Fruit fly (Drosophila melanogaster) whole organism, embryonic: ENCODE results near the gene Dhc64C.

Experiments used
- B-H1 ChIP-seq: fragments of 200-800 bp; sonication (Bioruptor generic); IDR thresholded peaks from 3 replicates; pipeline ENCODE4 v1.3.6; 2022; ENCODE audit warnings: missing biosample characterization, missing genetic modification characterization
- BEAF-32 ChIP-seq: fragments of 200-800 bp; sonication (Bioruptor generic); optimal IDR thresholded peaks from 3 replicates; lab custom pipeline; 2017; ENCODE audit warnings: missing biosample characterization, missing genetic modification characterization, mild to moderate bottlenecking, moderate library complexity, missing genetic modification reagents
- Bteb2 ChIP-seq: fragments of 200-800 bp; sonication (Bioruptor generic); optimal IDR thresholded peaks from 2 replicates; lab custom pipeline; 2016; ENCODE audit warnings: missing biosample characterization, missing genetic modification characterization
- CG10274 ChIP-seq: fragments of 200-800 bp; sonication (Bioruptor generic); optimal IDR thresholded peaks from 3 replicates; lab custom pipeline; 2017; ENCODE audit warnings: missing biosample characterization, mild to moderate bottlenecking, missing genetic modification characterization
- CG13123 ChIP-seq: fragments of 200-800 bp; sonication (Bioruptor generic); optimal IDR thresholded peaks from 2 replicates; lab custom pipeline; 2016; ENCODE audit warnings: missing biosample characterization, missing genetic modification characterization
- CG13296 ChIP-seq: fragments of 200-800 bp; sonication (Bioruptor generic); optimal IDR thresholded peaks from 3 replicates; lab custom pipeline; 2018; ENCODE audit warnings: missing biosample characterization, mild to moderate bottlenecking, missing genetic modification characterization
- CG13894 ChIP-seq: fragments of 200-800 bp; sonication (Bioruptor generic); optimal IDR thresholded peaks from 3 replicates; lab custom pipeline; 2018; ENCODE audit warnings: missing biosample characterization, mild to moderate bottlenecking, missing genetic modification characterization, moderate library complexity
- CG14014 ChIP-seq: fragments of 200-800 bp; sonication (Bioruptor generic); IDR thresholded peaks from 2 replicates; pipeline ENCODE4 v1.3.6; 2022; ENCODE audit warnings: missing biosample characterization, missing genetic modification characterization
- CG15011 ChIP-seq: fragments of 200-800 bp; sonication (Bioruptor generic); optimal IDR thresholded peaks from 3 replicates; lab custom pipeline; 2018; ENCODE audit warnings: missing biosample characterization, mild to moderate bottlenecking, missing genetic modification characterization
- CG16813 ChIP-seq: fragments of 200-800 bp; sonication (Bioruptor generic); IDR thresholded peaks from 3 replicates; pipeline ENCODE4 v1.3.6; 2022; ENCODE audit warnings: missing biosample characterization, missing genetic modification characterization; ENCODE audit not compliant: partially characterized antibody
- CG4424 ChIP-seq: fragments of 200-800 bp; sonication (Bioruptor generic); optimal IDR thresholded peaks from 3 replicates; lab custom pipeline; 2016; ENCODE audit warnings: missing biosample characterization, missing genetic modification characterization
- CG4730 ChIP-seq: fragments of 200-800 bp; sonication (Bioruptor generic); IDR thresholded peaks from 2 replicates; pipeline ENCODE4 v1.3.6; 2022; ENCODE audit warnings: missing biosample characterization, missing genetic modification characterization
- CG6272 ChIP-seq: fragments of 200-800 bp; sonication (Bioruptor generic); IDR thresholded peaks from 2 replicates; pipeline ENCODE4 v1.3.6; 2022; ENCODE audit warnings: missing biosample characterization, missing genetic modification characterization
- CG7987 ChIP-seq: fragments of 200-800 bp; sonication (Bioruptor generic); optimal IDR thresholded peaks from 2 replicates; lab custom pipeline; 2018; ENCODE audit warnings: missing biosample characterization, mild to moderate bottlenecking, missing genetic modification characterization, moderate library complexity
- CG8478 ChIP-seq: fragments of >200 bp; optimal IDR thresholded peaks from 2 replicates; lab custom pipeline; 2018
- CG9437 ChIP-seq: fragments of 200-800 bp; sonication (Bioruptor generic); optimal IDR thresholded peaks from 2 replicates; lab custom pipeline; 2018; ENCODE audit warnings: missing biosample characterization, mild to moderate bottlenecking, missing genetic modification characterization
- CG9817 ChIP-seq: fragments of 200-800 bp; sonication (Bioruptor generic); optimal IDR thresholded peaks from 2 replicates; lab custom pipeline; 2018; ENCODE audit warnings: missing biosample characterization, mild to moderate bottlenecking, missing genetic modification characterization, moderate library complexity
- Deaf1 ChIP-seq: fragments of 200-800 bp; optimal IDR thresholded peaks from 3 replicates; lab custom pipeline; 2019; ENCODE audit warnings: missing biosample characterization, mild to moderate bottlenecking, missing genetic modification characterization, moderate library complexity
- Doc2 ChIP-seq: fragments of 200-800 bp; sonication (Bioruptor generic); IDR thresholded peaks from 2 replicates; pipeline ENCODE4 v1.3.6; 2022; ENCODE audit warnings: missing biosample characterization, missing genetic modification characterization
- E2f2 ChIP-seq: fragments of 200-800 bp; sonication (Bioruptor generic); IDR thresholded peaks from 2 replicates; pipeline ENCODE4 v1.3.6; 2022; ENCODE audit warnings: missing biosample characterization, missing genetic modification characterization
- Hmr ChIP-seq: fragments of 200-800 bp; sonication (Bioruptor generic); optimal IDR thresholded peaks from 3 replicates; lab custom pipeline; 2017; ENCODE audit warnings: mild to moderate bottlenecking, missing biosample characterization, missing genetic modification reagents, missing genetic modification characterization
- Hr3 ChIP-seq: fragments of 200-800 bp; sonication (Bioruptor generic); optimal IDR thresholded peaks from 3 replicates; lab custom pipeline; 2016; ENCODE audit warnings: missing biosample characterization, missing genetic modification characterization
- Max ChIP-seq: fragments of 200-800 bp; sonication (Bioruptor generic); optimal IDR thresholded peaks from 2 replicates; lab custom pipeline; 2016; ENCODE audit warnings: missing biosample characterization, mild to moderate bottlenecking, missing genetic modification characterization
- NK7.1 ChIP-seq: fragments of 200-800 bp; sonication (Bioruptor generic); optimal IDR thresholded peaks from 3 replicates; lab custom pipeline; 2016; ENCODE audit warnings: missing biosample characterization, missing genetic modification characterization
- Stat92E ChIP-seq, 3 experiments: fragments of >200 bp in 2 of 3; fragments of 200-800 bp in 1 of 3; sonication (Bioruptor generic) in 1 of 3; optimal IDR thresholded peaks; 2 replicates each; lab custom pipeline; 2017 to 2019; ENCODE audit warnings: missing biosample characterization in 3 of 3, missing genetic modification characterization in 3 of 3, mild to moderate bottlenecking in 1 of 3, moderate library complexity in 1 of 3
- Vsx1 ChIP-seq: fragments of 200-800 bp; sonication (Bioruptor generic); optimal IDR thresholded peaks from 2 replicates; lab custom pipeline; 2017; ENCODE audit warnings: missing biosample characterization, mild to moderate bottlenecking, missing genetic modification characterization, missing genetic modification reagents
- al ChIP-seq: fragments of 200-800 bp; sonication (Bioruptor generic); IDR thresholded peaks from 2 replicates; pipeline ENCODE4 v1.3.6; 2022; ENCODE audit warnings: missing biosample characterization, missing genetic modification characterization
- bbx ChIP-seq: fragments of 200-800 bp; sonication (Bioruptor generic); IDR thresholded peaks from 2 replicates; pipeline ENCODE4 v1.3.6; 2022; ENCODE audit warnings: missing biosample characterization, missing genetic modification characterization; ENCODE audit not compliant: partially characterized antibody
- bigmax ChIP-seq: fragments of 200-800 bp; sonication (Bioruptor generic); optimal IDR thresholded peaks from 2 replicates; lab custom pipeline; 2018; ENCODE audit warnings: missing biosample characterization, mild to moderate bottlenecking, missing genetic modification characterization
- btn ChIP-seq: fragments of 200-800 bp; sonication (Bioruptor generic); optimal IDR thresholded peaks from 2 replicates; lab custom pipeline; 2016; ENCODE audit warnings: missing biosample characterization, missing genetic modification characterization
- cwo ChIP-seq: fragments of 200-800 bp; sonication (Bioruptor generic); optimal IDR thresholded peaks from 3 replicates; lab custom pipeline; 2017; ENCODE audit warnings: missing biosample characterization, missing genetic modification characterization, mild to moderate bottlenecking, moderate library complexity, missing genetic modification reagents
- da ChIP-seq: fragments of 200-800 bp; sonication (Bioruptor generic); optimal IDR thresholded peaks from 2 replicates; lab custom pipeline; 2016; ENCODE audit warnings: missing biosample characterization, missing genetic modification characterization
- fd96Cb ChIP-seq: fragments of 200-800 bp; sonication (Bioruptor generic); optimal IDR thresholded peaks from 2 replicates; lab custom pipeline; 2018; ENCODE audit warnings: missing biosample characterization, mild to moderate bottlenecking, missing genetic modification characterization, moderate library complexity
- ind ChIP-seq: fragments of 200-800 bp; sonication (Bioruptor generic); optimal IDR thresholded peaks from 3 replicates; lab custom pipeline; 2016; ENCODE audit warnings: missing biosample characterization, missing genetic modification characterization
- jigr1 ChIP-seq: fragments of 200-800 bp; sonication (Bioruptor generic); IDR thresholded peaks from 3 replicates; pipeline ENCODE4 v1.3.6; 2022; ENCODE audit warnings: missing biosample characterization, missing genetic modification characterization
- kah ChIP-seq: fragments of 200-800 bp; sonication (Bioruptor generic); optimal IDR thresholded peaks from 2 replicates; lab custom pipeline; 2018; ENCODE audit warnings: missing biosample characterization, mild to moderate bottlenecking, missing genetic modification characterization
- ken ChIP-seq: fragments of 200-800 bp; sonication (Bioruptor generic); IDR thresholded peaks from 3 replicates; pipeline ENCODE4 v1.3.6; 2022; ENCODE audit warnings: missing biosample characterization, missing genetic modification characterization
- klu ChIP-seq: fragments of 200-800 bp; sonication (Bioruptor generic); IDR thresholded peaks from 2 replicates; pipeline ENCODE4 v1.3.6; 2022; ENCODE audit warnings: missing biosample characterization, missing genetic modification characterization
- kni ChIP-seq: fragments of 200-800 bp; sonication (Bioruptor generic); optimal IDR thresholded peaks from 3 replicates; lab custom pipeline; 2017; ENCODE audit warnings: mild to moderate bottlenecking, missing biosample characterization, missing genetic modification reagents, missing genetic modification characterization
- org-1 ChIP-seq: fragments of 200-800 bp; sonication (Bioruptor generic); optimal IDR thresholded peaks from 2 replicates; lab custom pipeline; 2017; ENCODE audit warnings: missing biosample characterization, missing genetic modification characterization
- psq ChIP-seq: fragments of 200-800 bp; sonication (Bioruptor generic); optimal IDR thresholded peaks from 2 replicates; lab custom pipeline; 2017; ENCODE audit warnings: missing biosample characterization, missing genetic modification characterization
- sens-2 ChIP-seq: fragments of 200-800 bp; sonication (Bioruptor generic); IDR thresholded peaks from 2 replicates; pipeline ENCODE4 v1.3.6; 2022; ENCODE audit warnings: missing biosample characterization, missing genetic modification characterization
- sna ChIP-seq: fragments of 200-800 bp; sonication (Bioruptor generic); IDR thresholded peaks from 2 replicates; pipeline ENCODE4 v1.3.6; 2022; ENCODE audit warnings: missing biosample characterization, missing genetic modification characterization; ENCODE audit not compliant: partially characterized antibody
- sr ChIP-seq: fragments of 200-800 bp; sonication (Bioruptor generic); IDR thresholded peaks from 3 replicates; pipeline ENCODE4 v1.3.6; 2022; ENCODE audit warnings: missing biosample characterization, missing genetic modification characterization
- tap ChIP-seq: fragments of 200-800 bp; optimal IDR thresholded peaks from 3 replicates; lab custom pipeline; 2019; ENCODE audit warnings: missing biosample characterization, mild to moderate bottlenecking, missing genetic modification characterization, moderate library complexity
- tll ChIP-seq, 2 experiments: fragments of 200-800 bp in 1 of 2; fragments of >200 bp in 1 of 2; sonication (Bioruptor generic) in 1 of 2; optimal IDR thresholded peaks; 2 replicates each; lab custom pipeline; 2017 to 2019; ENCODE audit warnings: missing biosample characterization in 2 of 2, missing genetic modification characterization in 2 of 2, mild to moderate bottlenecking in 1 of 2, moderate library complexity in 1 of 2
- trem ChIP-seq: fragments of 200-800 bp; optimal IDR thresholded peaks from 3 replicates; lab custom pipeline; 2019; ENCODE audit warnings: missing biosample characterization, mild to moderate bottlenecking, missing genetic modification characterization, moderate library complexity
- unc-4 ChIP-seq: fragments of 200-800 bp; sonication (Bioruptor generic); IDR thresholded peaks from 2 replicates; pipeline ENCODE4 v1.3.6; 2022; ENCODE audit warnings: missing biosample characterization, missing genetic modification characterization; ENCODE audit not compliant: partially characterized antibody

Dhc64C gene

dm6 chr3L:4824356-4825138 lies 940 bp downstream of the Dhc64C start (continued):
- TF ChIP-seq da (GFP tag; lab: Kevin White, UChicago) (peak; percentile 72), fd96Cb (tag; lab: Kevin White, UChicago) (peak; percentile 96), BEAF-32 (peak; percentile 46), Stat92E (GFP tag; optimal IDR thresholded peaks at IDR 0.05; lab: Kevin White, UChicago) (peak in 1 of 3 experiments; percentile 89), trem (tag; lab: Kevin White, UChicago) (peak; percentile 87), sr (GFP tag; lab: Robert Waterston, UW) (peak; percentile 77; the same call in 1 of the 3 replicates), sna (peak; percentile 78), kah (GFP tag; lab: Kevin White, UChicago) (peak; percentile 85), E2f2 (GFP tag; lab: Robert Waterston, UW) (peak; percentile 84), al (GFP tag; lab: Robert Waterston, UW) (peak; percentile 97), CG8478 (lab: Kevin White, UChicago) (no peak), Max (GFP tag; lab: Kevin White, UChicago) (peak; percentile 96), ind (GFP tag; lab: Kevin White, UChicago) (peak; percentile 96), kni (peak; percentile 9), CG4424 (peak; percentile 94), klu (GFP tag; lab: Robert Waterston, UW) (peak; percentile 96), CG15011 (GFP tag; lab: Kevin White, UChicago) (peak; percentile 89), tap (peak; percentile 93), Hr3 (peak; percentile 96), Doc2 (GFP tag; lab: Robert Waterston, UW) (peak; percentile 77), CG6272 (peak; percentile 95), CG10274 (peak; percentile 78), psq (GFP tag; lab: Kevin White, UChicago) (peak; percentile 86), CG7987 (GFP tag; lab: Kevin White, UChicago) (peak; percentile 77), Bteb2 (peak; percentile 92), ken (GFP tag; lab: Robert Waterston, UW) (peak; percentile 91), jigr1 (GFP tag; lab: Robert Waterston, UW) (peak; percentile 88), NK7.1 (GFP tag; lab: Kevin White, UChicago) (peak; percentile 87), CG13123 (no peak), CG14014 (GFP tag; lab: Robert Waterston, UW) (peak; percentile 97), Hmr (GFP tag; lab: Kevin White, UChicago) (peak; percentile 95), CG13296 (GFP tag; lab: Kevin White, UChicago) (peak; percentile 95), bbx (GFP tag; lab: Robert Waterston, UW) (peak; percentile 58; the same call in 1 of the 2 replicates), cwo (GFP tag; lab: Kevin White, UChicago) (peak; percentile 90), Deaf1 (peak; percentile 79), CG16813 (GFP tag; lab: Robert Waterston, UW) (no peak; the same call in 2 of the 3 replicates), btn (GFP tag; lab: Kevin White, UChicago) (peak; percentile 75), sens-2 (peak; percentile 91), CG9817 (tag; lab: Kevin White, UChicago) (peak; percentile 92), bigmax (GFP tag; lab: Kevin White, UChicago) (peak; percentile 49), unc-4 (peak; percentile 72), CG13894 (tag; lab: Kevin White, UChicago) (peak; percentile 86), CG4730 (GFP tag; lab: Robert Waterston, UW) (peak; percentile 96), Vsx1 (GFP tag; lab: Kevin White, UChicago) (no peak), CG9437 (GFP tag; lab: Kevin White, UChicago) (peak; percentile 91), tll (GFP tag; optimal IDR thresholded peaks at IDR 0.05; lab: Kevin White, UChicago) (peak in 1 of 2 experiments; percentile 74), B-H1 (GFP tag; lab: Robert Waterston, UW) (peak; percentile 96), org-1 (GFP tag; lab: Kevin White, UChicago) (peak; percentile 88)
